Fruit fly (Drosophila melanogaster): ENCODE data around the gene CG42831.

CG42831 gene

DNA sequence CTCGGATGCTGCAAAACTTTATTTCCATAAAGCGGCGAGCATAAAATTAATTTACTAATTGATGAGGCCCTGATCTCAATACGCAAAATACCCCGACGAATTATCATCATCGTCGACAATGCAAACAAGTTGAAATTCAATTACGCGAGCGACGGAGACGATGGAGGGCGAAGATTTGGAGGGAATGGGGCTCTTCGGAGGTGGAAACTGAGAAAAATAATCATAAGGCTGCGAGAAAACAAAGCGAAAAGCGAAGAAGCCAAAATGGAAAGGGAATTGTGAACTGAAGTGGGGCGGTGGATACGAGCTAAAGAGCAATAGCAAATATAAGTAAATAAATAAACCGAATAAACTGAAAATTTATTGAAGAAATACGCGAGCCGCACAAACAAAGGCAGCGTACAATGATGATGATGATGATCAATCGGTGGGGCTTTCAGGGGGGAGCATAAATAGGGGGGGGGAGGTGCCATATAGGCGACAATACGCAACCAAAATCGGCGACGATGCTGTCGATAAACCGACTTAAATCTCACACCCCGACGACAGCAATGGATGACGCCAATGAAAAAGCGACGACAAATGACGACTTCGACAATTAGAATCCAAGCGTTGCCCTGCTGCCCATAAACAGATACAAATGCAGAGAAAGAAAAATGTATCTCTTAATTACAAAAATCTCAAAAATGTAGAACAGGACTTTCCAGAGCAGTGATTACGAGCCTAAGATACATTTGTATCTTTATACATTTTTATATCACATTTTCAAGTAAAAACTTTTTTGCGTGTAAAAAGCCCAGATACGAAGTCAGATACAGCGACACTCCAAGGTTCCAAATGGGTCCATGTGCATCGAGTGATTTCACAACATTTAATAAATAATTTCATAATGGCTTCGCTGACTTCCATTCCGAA, 23.5 kb downstream of the CG42831 start (continued):
- TF ChIP-seq Ets21C (GFP tag; optimal IDR thresholded peaks at IDR 0.05): peak; percentile 57
- peak; percentile 80 for TF ChIP-seq acj6 (GFP tag; optimal IDR thresholded peaks at IDR 0.05)
- TF ChIP-seq dsx (GFP tag; optimal IDR thresholded peaks at IDR 0.05; ENCODE audit: poor library complexity, severe bottlenecking): peak; percentile 39
- TF ChIP-seq spab (GFP tag; optimal IDR thresholded peaks at IDR 0.05): peak; percentile 52
- TF ChIP-seq Lpt (GFP tag; optimal IDR thresholded peaks at IDR 0.05): no peak
- TF ChIP-seq CG34406 (GFP tag; optimal IDR thresholded peaks at IDR 0.05): peak; percentile 77
- TF ChIP-seq Sox102F (GFP tag; optimal IDR thresholded peaks at IDR 0.05): peak; percentile 67
- TF ChIP-seq CG6808 (GFP tag; optimal IDR thresholded peaks at IDR 0.05): peak; percentile 45
- TF ChIP-seq Smox (GFP tag; optimal IDR thresholded peaks at IDR 0.05): peak; percentile 67
- TF ChIP-seq svp (GFP tag): peak; percentile 89
- peak; percentile 66 for TF ChIP-seq CG10669 (GFP tag; optimal IDR thresholded peaks at IDR 0.05)
- TF ChIP-seq salr (GFP tag; optimal IDR thresholded peaks at IDR 0.05): peak; percentile 44 to 49
- TF ChIP-seq CG11902 (GFP tag; optimal IDR thresholded peaks at IDR 0.05): peak; percentile 60
- TF ChIP-seq CG7368 (GFP tag; optimal IDR thresholded peaks at IDR 0.05): peak; percentile 69
- TF ChIP-seq Sox14 (GFP tag; optimal IDR thresholded peaks at IDR 0.05): peak; percentile 69
- peak; percentile 50 for TF ChIP-seq CG6276 (GFP tag; optimal IDR thresholded peaks at IDR 0.05)

DNA sequence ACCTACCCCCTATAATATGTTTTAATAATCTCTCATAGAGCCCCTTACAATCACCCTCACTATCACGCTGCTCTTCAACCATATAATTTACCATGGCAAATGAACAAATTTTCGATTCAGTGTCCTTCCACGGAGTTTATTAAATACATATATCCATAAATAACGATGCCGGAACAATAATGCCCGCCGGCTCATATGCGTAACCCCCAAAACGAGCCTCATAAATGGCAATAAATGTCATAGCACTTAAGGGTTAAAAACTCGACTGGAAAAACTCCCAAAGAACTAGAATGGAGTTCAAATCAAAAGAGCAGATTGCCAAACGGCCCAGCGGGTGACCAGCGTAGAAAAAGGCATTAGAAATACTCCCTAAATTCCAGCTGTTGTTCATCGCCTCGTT, 26.2 kb downstream of the CG42831 start:
- no peak for TF ChIP-seq CG3919 (GFP tag; optimal IDR thresholded peaks at IDR 0.05)
- peak; percentile 8 for TF ChIP-seq Eip78C (GFP tag)

DNA sequence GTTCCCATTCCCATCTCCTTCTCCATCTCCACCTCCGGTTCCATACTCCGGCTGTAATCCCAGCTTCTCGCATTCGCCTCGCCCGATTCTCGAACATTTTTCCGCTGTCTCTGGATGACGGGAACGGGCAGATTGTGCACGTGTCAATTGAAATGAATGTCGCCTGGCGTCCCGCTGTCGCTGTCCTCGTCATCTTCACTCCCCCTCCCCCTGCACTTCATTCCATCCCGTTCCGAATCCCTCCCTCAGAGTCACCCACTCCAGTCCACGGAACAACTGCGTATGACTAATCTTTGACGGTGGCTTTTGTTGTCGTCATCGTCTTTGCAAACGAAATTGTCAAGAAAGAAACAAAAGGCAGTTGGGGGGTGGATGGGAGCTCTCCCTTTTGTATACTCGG, 27.3 kb downstream of the CG42831 start:
- TF ChIP-seq ss (GFP tag; optimal IDR thresholded peaks at IDR 0.05): peak in 1 of 2 experiments; percentile 13
- TF ChIP-seq CG7368 (GFP tag; optimal IDR thresholded peaks at IDR 0.05): no peak
- TF ChIP-seq acj6 (GFP tag; optimal IDR thresholded peaks at IDR 0.05): no peak
- TF ChIP-seq CG6808 (GFP tag; optimal IDR thresholded peaks at IDR 0.05): no peak

DNA sequence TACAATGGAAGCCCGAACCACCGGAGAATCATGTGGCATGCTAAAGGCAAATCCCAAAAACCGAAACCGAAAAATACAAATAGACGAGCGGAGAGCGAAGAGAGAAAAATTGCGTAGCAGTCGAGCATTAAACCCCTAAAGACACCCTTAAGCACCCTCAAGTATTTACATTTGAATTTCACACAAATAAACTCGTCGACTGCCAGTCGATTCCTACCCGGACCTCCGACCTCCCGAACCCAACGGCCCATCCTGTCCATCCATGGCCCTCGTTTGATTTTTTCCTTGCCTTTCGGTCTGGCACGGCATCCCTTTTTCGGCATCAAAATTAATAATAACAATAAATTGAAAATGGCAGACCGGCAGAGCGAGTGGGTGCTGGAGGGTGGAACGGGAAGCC, 28.2 kb downstream of the CG42831 start:
- TF ChIP-seq CG8119 (GFP tag; IDR thresholded peaks at IDR 0.05) (no peak), Hr39 (GFP tag; optimal IDR thresholded peaks at IDR 0.05) (no peak), ss (GFP tag; optimal IDR thresholded peaks at IDR 0.05) (no peak), pdm3 (GFP tag; optimal IDR thresholded peaks at IDR 0.05) (no peak), CG6808 (GFP tag; optimal IDR thresholded peaks at IDR 0.05) (no peak), Gug (GFP tag; IDR thresholded peaks at IDR 0.05) (no peak), Eip75B (GFP tag; optimal IDR thresholded peaks at IDR 0.05) (no peak), Sox15 (GFP tag; optimal IDR thresholded peaks at IDR 0.05) (no peak), CG9139 (GFP tag; optimal IDR thresholded peaks at IDR 0.05) (no peak), esn (GFP tag; optimal IDR thresholded peaks at IDR 0.05) (no peak), CG15336 (GFP tag; IDR thresholded peaks at IDR 0.05) (no peak), Eip93F (GFP tag; optimal IDR thresholded peaks at IDR 0.05) (no peak)

DNA sequence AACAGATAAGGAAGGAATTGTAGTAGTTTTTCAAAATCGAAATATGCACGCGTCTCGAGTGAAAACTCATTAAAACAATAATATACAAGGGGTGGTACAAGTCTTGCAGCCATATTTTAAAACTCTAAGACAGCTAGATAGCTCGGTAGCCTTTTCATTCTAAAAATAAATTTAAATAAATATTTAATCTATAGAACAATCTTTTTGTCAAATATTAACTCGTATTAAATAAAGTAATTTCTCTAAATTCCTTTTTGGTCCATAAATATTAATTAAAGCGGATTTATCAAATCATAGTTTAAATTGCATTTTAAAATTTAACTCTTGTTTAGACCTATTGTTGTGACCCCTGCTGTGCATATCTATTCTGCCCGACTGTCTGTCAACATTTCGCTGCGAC, 28.7 kb downstream of the CG42831 start:
- TF ChIP-seq OdsH (GFP tag; optimal IDR thresholded peaks at IDR 0.05) (peak; percentile 39), CG6808 (GFP tag; optimal IDR thresholded peaks at IDR 0.05) (peak; percentile 18), eg (GFP tag; IDR thresholded peaks at IDR 0.05) (peak; percentile 42; the same call in 1 of the 3 replicates), CG8319 (GFP tag; optimal IDR thresholded peaks at IDR 0.05) (peak; percentile 4), Sox15 (GFP tag; optimal IDR thresholded peaks at IDR 0.05) (peak; percentile 4), Ets21C (GFP tag; optimal IDR thresholded peaks at IDR 0.05) (no peak), CG8632 (GFP tag; optimal IDR thresholded peaks at IDR 0.05) (peak; percentile 44), Eip78C (GFP tag) (peak; percentile 75), dsx (GFP tag; optimal IDR thresholded peaks at IDR 0.05; ENCODE audit: poor library complexity, severe bottlenecking) (peak; percentile 22), acj6 (GFP tag; optimal IDR thresholded peaks at IDR 0.05) (peak; percentile 43), ss (GFP tag; optimal IDR thresholded peaks at IDR 0.05) (peak in 1 of 2 experiments; percentile 37), CG4318 (GFP tag; optimal IDR thresholded peaks at IDR 0.05) (peak; percentile 13), lz (GFP tag; optimal IDR thresholded peaks at IDR 0.05) (no peak), CG34406 (GFP tag; optimal IDR thresholded peaks at IDR 0.05) (peak; percentile 35), pdm3 (GFP tag; optimal IDR thresholded peaks at IDR 0.05) (no peak), achi (GFP tag; optimal IDR thresholded peaks at IDR 0.05) (peak; percentile 45), CG10631 (GFP tag; optimal IDR thresholded peaks at IDR 0.05) (peak; percentile 44), esn (GFP tag; optimal IDR thresholded peaks at IDR 0.05) (peak; percentile 21), net (GFP tag; optimal IDR thresholded peaks at IDR 0.05) (peak; percentile 0), CG15336 (GFP tag; IDR thresholded peaks at IDR 0.05) (0 out of 2 replicates have a peak, but pooled peaks have one; percentile 17), dac (GFP tag; optimal IDR thresholded peaks at IDR 0.05) (no peak), svp (GFP tag) (peak; percentile 62), CG16779 (tag; optimal IDR thresholded peaks at IDR 0.05) (peak; percentile 7), CG10669 (GFP tag; optimal IDR thresholded peaks at IDR 0.05) (peak; percentile 34)

Data from whole organism, prepupa.